Fruit fly (Drosophila melanogaster) whole organism, embryonic: ENCODE results near the gene Polr1F.

Source experiments
- Bgb ChIP-seq: fragments of 200-800 bp; sonication (Bioruptor generic); IDR thresholded peaks from 2 replicates; pipeline ENCODE4 v1.3.6; 2022; ENCODE audit warnings: missing biosample characterization, missing genetic modification characterization; ENCODE audit not compliant: partially characterized antibody
- CG10274 ChIP-seq: fragments of 200-800 bp; sonication (Bioruptor generic); optimal IDR thresholded peaks from 3 replicates; lab custom pipeline; 2017; ENCODE audit warnings: missing biosample characterization, mild to moderate bottlenecking, missing genetic modification characterization
- CG10321 ChIP-seq: fragments of 200-800 bp; sonication (Bioruptor generic); IDR thresholded peaks from 2 replicates; pipeline ENCODE4 v1.3.6; 2022; ENCODE audit warnings: missing biosample characterization, missing genetic modification characterization
- CG11695 ChIP-seq: fragments of 200-800 bp; sonication (Bioruptor generic); IDR thresholded peaks from 3 replicates; pipeline ENCODE4 v1.3.6; 2022; ENCODE audit warnings: missing biosample characterization, missing genetic modification characterization
- CG11696 ChIP-seq: fragments of 200-800 bp; sonication (Bioruptor generic); IDR thresholded peaks from 2 replicates; pipeline ENCODE4 v1.3.6; 2022; ENCODE audit warnings: missing biosample characterization, missing genetic modification characterization
- CG13624 ChIP-seq: fragments of 200-800 bp; sonication (Bioruptor generic); optimal IDR thresholded peaks from 2 replicates; lab custom pipeline; 2016; ENCODE audit warnings: missing biosample characterization, missing genetic modification characterization
- CG13894 ChIP-seq: fragments of 200-800 bp; sonication (Bioruptor generic); optimal IDR thresholded peaks from 3 replicates; lab custom pipeline; 2018; ENCODE audit warnings: missing biosample characterization, mild to moderate bottlenecking, missing genetic modification characterization, moderate library complexity
- CG16815 ChIP-seq: fragments of 200-800 bp; sonication (Bioruptor generic); optimal IDR thresholded peaks from 3 replicates; lab custom pipeline; 2017; ENCODE audit warnings: missing biosample characterization, mild to moderate bottlenecking, missing genetic modification characterization
- CG16863 ChIP-seq: fragments of 200-800 bp; sonication (Bioruptor generic); optimal IDR thresholded peaks from 3 replicates; lab custom pipeline; 2016; ENCODE audit warnings: missing biosample characterization, missing genetic modification characterization
- CG30403 ChIP-seq: fragments of 200-800 bp; sonication (Bioruptor generic); optimal IDR thresholded peaks from 3 replicates; lab custom pipeline; 2016; ENCODE audit warnings: missing biosample characterization, missing genetic modification characterization
- CG31441 ChIP-seq: fragments of 200-800 bp; sonication (Bioruptor generic); IDR thresholded peaks from 2 replicates; pipeline ENCODE4 v1.3.6; 2022; ENCODE audit warnings: missing biosample characterization, missing genetic modification characterization
- CG32772 ChIP-seq: fragments of 200-800 bp; sonication (Bioruptor generic); IDR thresholded peaks from 2 replicates; pipeline ENCODE4 v1.3.6; 2022; ENCODE audit warnings: missing biosample characterization, missing genetic modification characterization
- CG6272 ChIP-seq: fragments of 200-800 bp; sonication (Bioruptor generic); IDR thresholded peaks from 2 replicates; pipeline ENCODE4 v1.3.6; 2022; ENCODE audit warnings: missing biosample characterization, missing genetic modification characterization
- CG6654 ChIP-seq: fragments of 200-800 bp; sonication (Bioruptor generic); optimal IDR thresholded peaks from 2 replicates; lab custom pipeline; 2017; ENCODE audit warnings: missing biosample characterization, mild to moderate bottlenecking, missing genetic modification characterization
- CG6683 ChIP-seq: fragments of 200-800 bp; sonication (Bioruptor generic); optimal IDR thresholded peaks from 2 replicates; lab custom pipeline; 2017; ENCODE audit warnings: missing biosample characterization, mild to moderate bottlenecking, missing genetic modification characterization, missing genetic modification reagents
- CG7372 ChIP-seq: fragments of 200-800 bp; sonication (Bioruptor generic); IDR thresholded peaks from 2 replicates; pipeline ENCODE4 v1.3.6; 2022; ENCODE audit warnings: missing biosample characterization, missing genetic modification characterization
- CG8944 ChIP-seq: fragments of 200-800 bp; sonication (Bioruptor generic); optimal IDR thresholded peaks from 3 replicates; lab custom pipeline; 2016; ENCODE audit warnings: missing biosample characterization, missing genetic modification characterization
- Dad ChIP-seq: fragments of 200-800 bp; sonication (Bioruptor generic); optimal IDR thresholded peaks from 3 replicates; lab custom pipeline; 2016; ENCODE audit warnings: missing biosample characterization, missing genetic modification characterization
- Dek ChIP-seq: fragments of 200-800 bp; sonication (Bioruptor generic); optimal IDR thresholded peaks from 3 replicates; lab custom pipeline; 2019; ENCODE audit warnings: missing biosample characterization, mild to moderate bottlenecking, missing genetic modification characterization, moderate library complexity
- Elba2 ChIP-seq: fragments of 200-800 bp; sonication (Bioruptor generic); optimal IDR thresholded peaks from 3 replicates; lab custom pipeline; 2016; ENCODE audit warnings: missing biosample characterization, missing genetic modification characterization
- HmgD ChIP-seq: fragments of 200-800 bp; sonication (Bioruptor generic); optimal IDR thresholded peaks from 3 replicates; lab custom pipeline; 2016; ENCODE audit warnings: missing biosample characterization, missing genetic modification characterization
- Hr51 ChIP-seq, 2 experiments: fragments of 200-800 bp; sonication (Bioruptor generic); optimal IDR thresholded peaks; 2 replicates in 1 of 2; 3 replicates in 1 of 2; lab custom pipeline; 2016 to 2018; ENCODE audit warnings: missing biosample characterization in 2 of 2, missing genetic modification characterization in 2 of 2, mild to moderate bottlenecking in 1 of 2, moderate library complexity in 1 of 2
- Hr78 ChIP-seq, 2 experiments: fragments of 200-800 bp in 1 of 2; fragments of >200 bp in 1 of 2; sonication (Bioruptor generic) in 1 of 2; optimal IDR thresholded peaks; 2 replicates each; lab custom pipeline; 2017 to 2019; ENCODE audit warnings: missing biosample characterization in 2 of 2, missing genetic modification characterization in 2 of 2, mild to moderate bottlenecking in 1 of 2, moderate library complexity in 1 of 2
- MESR4 ChIP-seq: fragments of 200-800 bp; sonication (Bioruptor generic); optimal IDR thresholded peaks from 2 replicates; lab custom pipeline; 2018; ENCODE audit warnings: missing biosample characterization, mild to moderate bottlenecking, missing genetic modification characterization, moderate library complexity
- MTF-1 ChIP-seq: fragments of 200-800 bp; sonication (Bioruptor generic); optimal IDR thresholded peaks from 2 replicates; lab custom pipeline; 2018; ENCODE audit warnings: missing biosample characterization, mild to moderate bottlenecking, missing genetic modification characterization, borderline replicate concordance
- Med ChIP-seq: fragments of 200-800 bp; sonication (Bioruptor generic); peaks from one replicate; lab custom pipeline; 2016; ENCODE audit warnings: missing biosample characterization, missing genetic modification characterization, mild to moderate bottlenecking, inconsistent platforms, moderate library complexity
- NC2α ChIP-seq: fragments of 200-800 bp; sonication (Bioruptor generic); optimal IDR thresholded peaks from 2 replicates; lab custom pipeline; 2016; ENCODE audit warnings: missing biosample characterization, missing genetic modification characterization
- NK7.1 ChIP-seq: fragments of 200-800 bp; sonication (Bioruptor generic); optimal IDR thresholded peaks from 3 replicates; lab custom pipeline; 2016; ENCODE audit warnings: missing biosample characterization, missing genetic modification characterization
- Side ChIP-seq: fragments of 200-800 bp; sonication (Bioruptor generic); optimal IDR thresholded peaks from 2 replicates; lab custom pipeline; 2016; ENCODE audit warnings: missing biosample characterization, missing genetic modification characterization
- Taf1 ChIP-seq: fragments of 200-800 bp; sonication (Bioruptor generic); IDR thresholded peaks from 2 replicates; pipeline ENCODE4 v1.3.6; 2022; ENCODE audit warnings: missing biosample characterization, missing genetic modification characterization
- bbx ChIP-seq: fragments of 200-800 bp; sonication (Bioruptor generic); IDR thresholded peaks from 2 replicates; pipeline ENCODE4 v1.3.6; 2022; ENCODE audit warnings: missing biosample characterization, missing genetic modification characterization; ENCODE audit not compliant: partially characterized antibody
- bigmax ChIP-seq: fragments of 200-800 bp; sonication (Bioruptor generic); optimal IDR thresholded peaks from 2 replicates; lab custom pipeline; 2018; ENCODE audit warnings: missing biosample characterization, mild to moderate bottlenecking, missing genetic modification characterization
- cg ChIP-seq: fragments of 200-800 bp; sonication (Bioruptor generic); optimal IDR thresholded peaks from 3 replicates; lab custom pipeline; 2019; ENCODE audit warnings: missing biosample characterization, mild to moderate bottlenecking, missing genetic modification characterization, moderate library complexity
- chm ChIP-seq: fragments of 200-800 bp; sonication (Bioruptor generic); IDR thresholded peaks from 2 replicates; pipeline ENCODE4 v1.3.6; 2022; ENCODE audit warnings: missing biosample characterization, missing genetic modification characterization
- da ChIP-seq: fragments of 200-800 bp; sonication (Bioruptor generic); optimal IDR thresholded peaks from 2 replicates; lab custom pipeline; 2016; ENCODE audit warnings: missing biosample characterization, missing genetic modification characterization
- dm ChIP-seq: fragments of 200-800 bp; sonication (Bioruptor generic); optimal IDR thresholded peaks from 3 replicates; lab custom pipeline; 2016; ENCODE audit warnings: missing biosample characterization, missing genetic modification characterization
- eyg ChIP-seq: fragments of 200-800 bp; sonication (Bioruptor generic); optimal IDR thresholded peaks from 3 replicates; lab custom pipeline; 2016; ENCODE audit warnings: missing biosample characterization, missing genetic modification characterization
- grau ChIP-seq: fragments of 200-800 bp; optimal IDR thresholded peaks from 3 replicates; lab custom pipeline; 2019; ENCODE audit warnings: missing biosample characterization, mild to moderate bottlenecking, missing genetic modification characterization, moderate library complexity
- ind ChIP-seq: fragments of 200-800 bp; sonication (Bioruptor generic); optimal IDR thresholded peaks from 3 replicates; lab custom pipeline; 2016; ENCODE audit warnings: missing biosample characterization, missing genetic modification characterization
- mld ChIP-seq: fragments of 200-800 bp; sonication (Bioruptor generic); IDR thresholded peaks from 3 replicates; pipeline ENCODE4 v1.3.6; 2022; ENCODE audit warnings: missing biosample characterization, missing genetic modification characterization; ENCODE audit not compliant: partially characterized antibody
- otp ChIP-seq: fragments of 200-800 bp; sonication (Bioruptor generic); IDR thresholded peaks from 3 replicates; pipeline ENCODE4, ENCODE4 v1.3.6; 2022; ENCODE audit warnings: missing biosample characterization, missing genetic modification characterization
- peb ChIP-seq: fragments of 200-800 bp; sonication (Bioruptor generic); IDR thresholded peaks from 2 replicates; pipeline ENCODE4 v1.3.6; 2022; ENCODE audit warnings: missing biosample characterization, missing genetic modification characterization
- sc ChIP-seq, 3 experiments: fragments of >200 bp in 2 of 3; fragments of 200-800 bp in 1 of 3; sonication (Bioruptor generic) in 1 of 3; optimal IDR thresholded peaks; 2 replicates in 2 of 3; 3 replicates in 1 of 3; lab custom pipeline; 2017; ENCODE audit warnings: mild to moderate bottlenecking in 1 of 3, missing biosample characterization in 1 of 3, missing genetic modification characterization in 1 of 3, missing genetic modification reagents in 1 of 3
- sd ChIP-seq: fragments of 200-800 bp; sonication (Bioruptor generic); optimal IDR thresholded peaks from 3 replicates; lab custom pipeline; 2018; ENCODE audit warnings: missing biosample characterization, mild to moderate bottlenecking, missing genetic modification characterization, moderate library complexity
- seq ChIP-seq: fragments of 200-800 bp; sonication (Bioruptor generic); IDR thresholded peaks from 2 replicates; pipeline ENCODE4 v1.3.6; 2022; ENCODE audit warnings: missing biosample characterization, missing genetic modification characterization
- z ChIP-seq: fragments of 200-800 bp; sonication (Bioruptor generic); IDR thresholded peaks from 3 replicates; pipeline ENCODE4 v1.3.6; 2022; ENCODE audit warnings: missing biosample characterization, missing genetic modification characterization

Polr1F gene

dm6 chr2L:6921360-6922090 is 13.9 kb upstream of the Polr1F start (continued):
- TF ChIP-seq NC2α (GFP tag; lab: Kevin White, UChicago), result no peak
- TF ChIP-seq, all 482 proteins: peak for 54

dm6 chr2L:6920661-6921359 is 13.2 kb upstream of the Polr1F start, which contains the start of gene Hrb27C:
Gene Hrb27C (plus strand): TSS chr2L:6920704.
- TF ChIP-seq Hr51 (GFP tag; optimal IDR thresholded peaks at IDR 0.05; lab: Kevin White, UChicago) (no peak), CG13894 (no peak), peb (GFP tag; lab: Robert Waterston, UW) (no peak), Hr78 (GFP tag; optimal IDR thresholded peaks at IDR 0.05; lab: Kevin White, UChicago) (no peak), CG11695 (GFP tag; lab: Robert Waterston, UW) (no peak), bbx (GFP tag; lab: Robert Waterston, UW) (peak; percentile 53; the same call in 1 of the 2 replicates), sd (tag; lab: Kevin White, UChicago) (peak; percentile 58), CG30403 (GFP tag; lab: Kevin White, UChicago) (no peak), CG10321 (GFP tag; lab: Robert Waterston, UW) (no peak), otp (GFP tag; lab: Robert Waterston, UW) (no peak), ind (no peak), Dek (tag; lab: Kevin White, UChicago) (no peak), CG7372 (no peak), sc (optimal IDR thresholded peaks at IDR 0.05; lab: Kevin White, UChicago) (no peak), sc (GFP tag; optimal IDR thresholded peaks at IDR 0.05; lab: Kevin White, UChicago) (no peak), CG8944 (no peak), Bgb (peak; percentile 40; the same call in 1 of the 2 replicates), Med (peak; percentile 68), Taf1 (no peak), NK7.1 (GFP tag; lab: Kevin White, UChicago) (no peak), MTF-1 (GFP tag; lab: Kevin White, UChicago) (no peak), Dad (no peak), dm (GFP tag; lab: Kevin White, UChicago) (peak; percentile 66), CG10274 (no peak), MESR4 (GFP tag; lab: Kevin White, UChicago) (peak; percentile 68), seq (GFP tag; lab: Robert Waterston, UW) (no peak), cg (GFP tag; lab: Kevin White, UChicago) (peak; percentile 97), CG11696 (GFP tag; lab: Robert Waterston, UW) (no peak), CG16815 (GFP tag; lab: Kevin White, UChicago) (no peak), chm (GFP tag; lab: Robert Waterston, UW) (peak; percentile 66), CG16863 (GFP tag; lab: Kevin White, UChicago) (no peak), CG6272 (no peak), CG32772 (GFP tag; lab: Robert Waterston, UW) (no peak), bigmax (GFP tag; lab: Kevin White, UChicago) (peak; percentile 96), grau (tag; lab: Kevin White, UChicago) (no peak), mld (GFP tag; lab: Robert Waterston, UW) (no peak), eyg (GFP tag; lab: Kevin White, UChicago) (no peak), CG6683 (GFP tag; lab: Kevin White, UChicago) (no peak), da (GFP tag; lab: Kevin White, UChicago) (no peak), Side (no peak), CG6654 (GFP tag; lab: Kevin White, UChicago) (no peak), z (GFP tag; lab: Robert Waterston, UW) (no peak), Elba2 (GFP tag; lab: Kevin White, UChicago) (no peak), CG31441 (no peak), HmgD (GFP tag; lab: Kevin White, UChicago) (no peak), CG13624 (GFP tag; lab: Kevin White, UChicago) (peak; percentile 54)
